Worm (Caenorhabditis elegans) whole organism, L3 larva: ENCODE results near the gene sre-51.
"Not testable (repeated sequence)": the region's sequence is repeated elsewhere in the genome, so short reads cannot be mapped to it uniquely, and the experiment has no call there.

Experiments used
- ama-1 ChIP-seq: fragments of 150-350 bp; optimal IDR thresholded peaks from 2 replicates; lab custom pipeline; 2018
- nfya-1 ChIP-seq: sonication (generic microtip); optimal IDR thresholded peaks from 2 replicates; lab custom pipeline; 2017; ENCODE audit warnings: missing genetic modification characterization, mild to moderate bottlenecking, missing compliant biosample characterization, antibody characterized with exemption, moderate library complexity; ENCODE audit not compliant: insufficient read depth
- nhr-237 ChIP-seq: fragments of 150-350 bp; optimal IDR thresholded peaks from 2 replicates; lab custom pipeline; 2014; ENCODE audit warnings: missing biosample characterization, missing genetic modification characterization

ce11 chrII:12318541-12318940 lies 6.9 kb downstream of the sre-51 start, which contains the start of gene sre-49:
- TF ChIP-seq nfya-1 (tag; lab: Kevin White, UChicago); ama-1 (lab: Kevin White, UChicago); nhr-237 (tag; lab: Kevin White, UChicago): not testable (repeated sequence)
